Worm (Caenorhabditis elegans) whole organism, midembryonic: Measurements from ENCODE around the gene clec-68.

Experiments
- cog-1 ChIP-seq: sonication (generic microtip); optimal IDR thresholded peaks from 2 replicates; lab custom pipeline; 2016; ENCODE audit warnings: missing genetic modification characterization, missing compliant biosample characterization
- klf-2 ChIP-seq: fragments of 200-800 bp; sonication (Bioruptor generic); conservative IDR thresholded peaks from 2 replicates; pipeline ENCODE4 v1.3.6; 2022; ENCODE audit warnings: missing genetic modification reagents, missing genetic modification characterization, missing compliant biosample characterization
- med-1 ChIP-seq: sonication (generic microtip); optimal IDR thresholded peaks from 2 replicates; lab custom pipeline; 2017; ENCODE audit warnings: missing genetic modification characterization, mild to moderate bottlenecking, missing compliant biosample characterization, antibody characterized with exemption, missing genetic modification reagents; ENCODE audit not compliant: insufficient read depth
- tab-1 ChIP-seq: fragments of 200-800 bp; sonication (Bioruptor generic); IDR thresholded peaks from 2 replicates; pipeline ENCODE4 v1.3.6; 2022; ENCODE audit warnings: missing genetic modification characterization, missing compliant biosample characterization

DNA sequence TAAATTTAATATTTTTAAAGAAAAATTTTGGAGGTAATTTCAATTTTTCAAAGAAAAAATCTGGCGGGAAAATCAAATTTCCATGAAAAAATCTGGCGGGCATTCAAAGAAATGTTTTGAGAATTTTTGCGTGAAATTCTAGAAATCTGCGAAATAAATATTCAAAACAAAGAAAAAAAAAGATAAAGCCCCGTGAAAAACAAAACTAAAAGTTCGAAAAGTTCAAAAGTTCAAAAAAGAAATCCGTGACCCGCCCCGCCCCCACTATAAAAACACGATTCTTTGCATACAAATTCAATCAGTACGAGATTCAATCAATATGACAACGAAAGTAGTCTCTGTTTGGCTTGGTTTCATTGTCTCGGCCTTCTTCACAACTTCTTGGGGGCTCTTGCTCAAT is 46.8 kb downstream of the clec-68 start, which contains the start of gene clec-79:
- TF ChIP-seq klf-2 (GFP tag; lab: Robert Waterston, UW): no peak
- no peak for TF ChIP-seq med-1
- TF ChIP-seq tab-1 (GFP tag; lab: Robert Waterston, UW): no peak
- TF ChIP-seq cog-1 (tag; lab: Kevin White, UChicago): no peak
